Worm (Caenorhabditis elegans): ENCODE results near the gene Y105C5B.1413.

Y105C5B.1413 gene

ce11 chrIV:16169443-16170105, 14.8 kb downstream of the Y105C5B.1413 start:
- TF ChIP-seq nhr-237 (tag; optimal IDR thresholded peaks at IDR 0.05) (peak; percentile 35), rnt-1 (tag; optimal IDR thresholded peaks at IDR 0.05) (peak; percentile 42), pax-3 (tag; optimal IDR thresholded peaks at IDR 0.05) (no peak), fkh-8 (tag; optimal IDR thresholded peaks at IDR 0.05) (no peak), ztf-4 (tag; optimal IDR thresholded peaks at IDR 0.05) (peak; percentile 31), swsn-7 (tag; optimal IDR thresholded peaks at IDR 0.05) (peak; percentile 13), tbx-2 (tag; optimal IDR thresholded peaks at IDR 0.05) (peak; percentile 61), nhr-77 (tag; optimal IDR thresholded peaks at IDR 0.05) (peak; percentile 20), ceh-8 (GFP tag; optimal IDR thresholded peaks at IDR 0.05) (no peak), nhr-11 (tag; optimal IDR thresholded peaks at IDR 0.05) (no peak), ceh-82 (tag; optimal IDR thresholded peaks at IDR 0.05) (peak in 1 of 3 experiments; percentile 14), nhr-20 (tag; optimal IDR thresholded peaks at IDR 0.05) (peak; percentile 79), unc-130 (tag; optimal IDR thresholded peaks at IDR 0.05) (peak; percentile 79), nhr-90 (tag; optimal IDR thresholded peaks at IDR 0.05; ENCODE audit: poor library complexity) (peak; percentile 63), Y116A8C.19 (tag; optimal IDR thresholded peaks at IDR 0.05; ENCODE audit: borderline replicate concordance) (no peak), lsy-2 (tag; optimal IDR thresholded peaks at IDR 0.05) (peak; percentile 13 to 37), lin-14 (GFP tag; optimal IDR thresholded peaks at IDR 0.05) (peak; percentile 48), xbp-1 (tag; optimal IDR thresholded peaks at IDR 0.05) (peak; percentile 16), elt-3 (tag; optimal IDR thresholded peaks at IDR 0.05) (peak in 5 of 6 experiments; percentile 59 to 89 (median 66)), lin-13 (GFP tag; optimal IDR thresholded peaks at IDR 0.05) (no peak), nhr-85 (tag) (peak; percentile 85), lin-35 (GFP tag; optimal IDR thresholded peaks at IDR 0.05) (peak; percentile 19 to 78), snpc-4 (tag; optimal IDR thresholded peaks at IDR 0.05) (no peak), grh-1 (GFP tag; IDR thresholded peaks at IDR 0.05) (peak; percentile 74), nhr-47 (tag; optimal IDR thresholded peaks at IDR 0.05) (peak; percentile 49), aly-2 (tag; optimal IDR thresholded peaks at IDR 0.05) (no peak), ztf-11 (tag; optimal IDR thresholded peaks at IDR 0.05) (no peak), skn-1 (tag; optimal IDR thresholded peaks at IDR 0.05) (no peak), snu-23 (GFP tag; optimal IDR thresholded peaks at IDR 0.05) (peak; percentile 76), C16A3.4 (tag; optimal IDR thresholded peaks at IDR 0.05) (peak; percentile 4), mdl-1 (tag; optimal IDR thresholded peaks at IDR 0.05) (peak in 1 of 2 experiments; percentile 61), blmp-1 (tag; optimal IDR thresholded peaks at IDR 0.05) (peak; percentile 62), elt-2 (tag; optimal IDR thresholded peaks at IDR 0.05) (peak; percentile 32), nhr-76 (tag; optimal IDR thresholded peaks at IDR 0.05) (no peak), mep-1 (tag; optimal IDR thresholded peaks at IDR 0.05) (peak; percentile 5), mab-9 (GFP tag; IDR thresholded peaks at IDR 0.05) (0 out of 2 replicates have a peak, but pooled peaks have one; percentile 6), efl-1 (optimal IDR thresholded peaks at IDR 0.05) (peak in 1 of 2 experiments; percentile 6), efl-1 (GFP tag; optimal IDR thresholded peaks at IDR 0.05 in 1 of 2) (peak in 1 of 2 experiments; percentile 87), nhr-71 (tag; optimal IDR thresholded peaks at IDR 0.05) (peak; percentile 88), nhr-19 (GFP tag; conservative IDR thresholded peaks at IDR 0.05) (peak; percentile 80), nhr-84 (tag; optimal IDR thresholded peaks at IDR 0.05) (no peak), hlh-17 (GFP tag; optimal IDR thresholded peaks at IDR 0.05; ENCODE audit: borderline replicate concordance) (no peak), zip-4 (GFP tag; optimal IDR thresholded peaks at IDR 0.05) (peak; percentile 6), ama-1 (optimal IDR thresholded peaks at IDR 0.05) (peak; percentile 83)
